Worm (Caenorhabditis elegans): ENCODE data around the gene srz-100.

DNA sequence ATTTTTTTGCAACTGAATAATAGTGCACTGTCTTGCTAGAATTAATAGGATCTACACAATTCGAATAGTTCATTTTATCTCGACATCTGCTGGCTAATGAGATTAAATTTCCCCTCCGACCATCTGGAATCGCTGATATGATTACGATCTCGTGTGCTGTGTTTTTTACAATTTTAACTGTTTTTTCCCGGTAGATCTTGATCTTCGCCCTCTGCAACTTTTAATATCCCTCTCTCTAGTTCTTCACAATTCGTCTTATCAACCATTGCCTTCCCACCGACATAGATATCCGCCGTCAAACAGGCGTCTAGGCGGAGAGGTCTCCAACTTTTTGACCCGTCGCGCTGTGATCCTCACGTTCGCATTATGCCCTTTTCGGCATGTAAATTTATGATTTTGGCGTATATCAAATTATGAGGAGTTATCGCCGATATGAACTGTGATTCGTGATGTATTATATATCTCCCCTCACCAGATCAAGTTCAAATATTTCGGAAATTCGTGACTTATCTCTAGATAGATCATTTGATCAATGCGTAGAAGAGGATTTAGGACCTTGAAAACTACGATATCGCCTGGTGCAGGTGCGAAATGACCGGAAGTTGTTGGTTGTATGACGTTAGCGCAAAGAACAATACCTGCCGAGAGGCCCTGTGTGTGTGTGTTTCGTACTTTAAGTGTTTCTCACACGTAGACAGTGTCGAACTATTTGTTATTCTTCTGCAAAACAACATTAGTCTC is 47.0 kb downstream of the srz-100 start:
- no peak for TF ChIP-seq skn-1 (tag; optimal IDR thresholded peaks at IDR 0.05)
- TF ChIP-seq arid-1 (GFP tag; conservative IDR thresholded peaks at IDR 0.05): no peak
- TF ChIP-seq dpl-1 (GFP tag; optimal IDR thresholded peaks at IDR 0.05): no peak
- no peak for TF ChIP-seq dve-1 (tag; optimal IDR thresholded peaks at IDR 0.05; ENCODE audit: insufficient read depth)
